Worm (Caenorhabditis elegans) whole organism, L3 larva: ENCODE measurements around the gene tpi-1.

Source experiments
- R02D3.7 ChIP-seq: fragments of 150-350 bp; optimal IDR thresholded peaks from 2 replicates; lab custom pipeline; 2014; ENCODE audit warnings: missing biosample characterization, missing genetic modification characterization
- ZK546.5 ChIP-seq: sonication (generic microtip); optimal IDR thresholded peaks from 2 replicates; lab custom pipeline; 2017; ENCODE audit warnings: missing biosample characterization, missing genetic modification characterization
- ceh-16 ChIP-seq: sonication (generic microtip); optimal IDR thresholded peaks from 2 replicates; lab custom pipeline; 2017; ENCODE audit warnings: missing biosample characterization, missing genetic modification characterization
- ceh-28 ChIP-seq: fragments of 150-350 bp; optimal IDR thresholded peaks from 2 replicates; lab custom pipeline; 2014; ENCODE audit warnings: missing biosample characterization, missing genetic modification reagents, missing genetic modification characterization
- ceh-82 ChIP-seq: fragments of 150-350 bp; optimal IDR thresholded peaks from 2 replicates; lab custom pipeline; 2014; ENCODE audit warnings: missing biosample characterization, missing genetic modification characterization
- daf-12 ChIP-seq: fragments of 150-350 bp; optimal IDR thresholded peaks from 2 replicates; lab custom pipeline; 2014; ENCODE audit warnings: missing biosample characterization, missing genetic modification reagents, missing genetic modification characterization
- egl-27 ChIP-seq: sonication (generic microtip); optimal IDR thresholded peaks from 4 replicates; lab custom pipeline; 2017; ENCODE audit warnings: missing biosample characterization, missing genetic modification reagents, missing genetic modification characterization
- egl-5 ChIP-seq: fragments of 150-350 bp; optimal IDR thresholded peaks from 2 replicates; lab custom pipeline; 2017; ENCODE audit warnings: missing biosample characterization, missing genetic modification reagents, missing genetic modification characterization, inconsistent platforms
- elt-1 ChIP-seq: fragments of 150-350 bp; optimal IDR thresholded peaks from 2 replicates; lab custom pipeline; 2014; ENCODE audit warnings: missing biosample characterization, missing genetic modification characterization
- elt-2 ChIP-seq: sonication (generic microtip); optimal IDR thresholded peaks from 2 replicates; lab custom pipeline; 2016; ENCODE audit warnings: missing genetic modification reagents, mild to moderate bottlenecking, missing genetic modification characterization, missing compliant biosample characterization
- elt-3 ChIP-seq, 3 experiments: fragments of 150-350 bp in 1 of 3; sonication (generic microtip) in 2 of 3; optimal IDR thresholded peaks; 2 replicates in 2 of 3; 4 replicates in 1 of 3; lab custom pipeline; 2014 to 2017; ENCODE audit warnings: missing biosample characterization in 3 of 3, missing genetic modification characterization in 3 of 3
- fkh-10 ChIP-seq: sonication (generic microtip); optimal IDR thresholded peaks from 2 replicates; lab custom pipeline; 2017; ENCODE audit warnings: missing biosample characterization, missing genetic modification reagents, missing genetic modification characterization
- fkh-2 ChIP-seq: fragments of 150-350 bp; optimal IDR thresholded peaks from 2 replicates; lab custom pipeline; 2014; ENCODE audit warnings: missing biosample characterization, missing genetic modification reagents, missing genetic modification characterization
- fos-1 ChIP-seq: fragments of 150-350 bp; optimal IDR thresholded peaks from 2 replicates; lab custom pipeline; 2014; ENCODE audit warnings: missing biosample characterization, missing genetic modification characterization
- hmg-11 ChIP-seq: sonication (generic microtip); optimal IDR thresholded peaks from 2 replicates; lab custom pipeline; 2016; ENCODE audit warnings: missing genetic modification characterization, missing compliant biosample characterization
- jun-1 ChIP-seq: fragments of 150-350 bp; optimal IDR thresholded peaks from 2 replicates; lab custom pipeline; 2014; ENCODE audit warnings: missing biosample characterization, missing genetic modification reagents, missing genetic modification characterization
- lin-15B ChIP-seq: fragments of 150-350 bp; optimal IDR thresholded peaks from 2 replicates; lab custom pipeline; 2014; ENCODE audit warnings: missing biosample characterization, missing genetic modification characterization
- lin-39 ChIP-seq: fragments of 150-350 bp; optimal IDR thresholded peaks from 2 replicates; lab custom pipeline; 2018; ENCODE audit warnings: missing biosample characterization, missing genetic modification reagents, missing genetic modification characterization
- lsy-12 ChIP-seq: sonication (generic microtip); optimal IDR thresholded peaks from 2 replicates; lab custom pipeline; 2016; ENCODE audit warnings: mild to moderate bottlenecking, missing genetic modification characterization, missing compliant biosample characterization
- mdl-1 ChIP-seq: fragments of 150-350 bp; optimal IDR thresholded peaks from 2 replicates; lab custom pipeline; 2014; ENCODE audit warnings: missing biosample characterization, missing genetic modification characterization
- nfya-1 ChIP-seq: sonication (generic microtip); optimal IDR thresholded peaks from 2 replicates; lab custom pipeline; 2017; ENCODE audit warnings: missing genetic modification characterization, mild to moderate bottlenecking, missing compliant biosample characterization, antibody characterized with exemption, moderate library complexity; ENCODE audit not compliant: insufficient read depth
- nhr-12 ChIP-seq: fragments of 150-350 bp; optimal IDR thresholded peaks from 2 replicates; lab custom pipeline; 2014; ENCODE audit warnings: missing biosample characterization, missing genetic modification characterization
- nhr-23 ChIP-seq: fragments of 150-350 bp; optimal IDR thresholded peaks from 2 replicates; lab custom pipeline; 2014; ENCODE audit warnings: missing biosample characterization, missing genetic modification reagents, missing genetic modification characterization
- nhr-237 ChIP-seq: fragments of 150-350 bp; optimal IDR thresholded peaks from 2 replicates; lab custom pipeline; 2014; ENCODE audit warnings: missing biosample characterization, missing genetic modification characterization
- nhr-25 ChIP-seq: sonication (generic microtip); optimal IDR thresholded peaks from 2 replicates; lab custom pipeline; 2017; ENCODE audit warnings: missing biosample characterization, missing genetic modification characterization
- nhr-28 ChIP-seq: fragments of 150-350 bp; optimal IDR thresholded peaks from 2 replicates; lab custom pipeline; 2014; ENCODE audit warnings: missing biosample characterization, missing genetic modification characterization
- nhr-67 ChIP-seq: fragments of 150-350 bp; optimal IDR thresholded peaks from 2 replicates; lab custom pipeline; 2014; ENCODE audit warnings: missing biosample characterization, missing genetic modification characterization
- nhr-76 ChIP-seq: fragments of 150-350 bp; sonication (generic microtip); optimal IDR thresholded peaks from 5 replicates; lab custom pipeline; 2014; ENCODE audit warnings: missing biosample characterization, missing genetic modification characterization
- nhr-77 ChIP-seq: fragments of 150-350 bp; optimal IDR thresholded peaks from 2 replicates; lab custom pipeline; 2014; ENCODE audit warnings: missing biosample characterization, missing genetic modification characterization
- pha-4 ChIP-seq: fragments of 150-350 bp; optimal IDR thresholded peaks from 2 replicates; lab custom pipeline; 2014; ENCODE audit warnings: missing biosample characterization, missing genetic modification reagents, missing genetic modification characterization
- pqm-1 ChIP-seq: fragments of 150-350 bp; optimal IDR thresholded peaks from 2 replicates; lab custom pipeline; 2017; ENCODE audit warnings: missing biosample characterization, missing genetic modification characterization, inconsistent platforms
- sea-2 ChIP-seq: fragments of 150-350 bp; sonication (generic microtip); optimal IDR thresholded peaks from 4 replicates; lab custom pipeline; 2014; ENCODE audit warnings: missing biosample characterization, missing genetic modification reagents, missing genetic modification characterization
- skn-1 ChIP-seq: fragments of 150-350 bp; optimal IDR thresholded peaks from 2 replicates; lab custom pipeline; 2014; ENCODE audit warnings: missing biosample characterization, missing genetic modification characterization
- snpc-4 ChIP-seq: fragments of 150-350 bp; optimal IDR thresholded peaks from 2 replicates; lab custom pipeline; 2014; ENCODE audit warnings: missing biosample characterization, missing genetic modification characterization
- tbx-2 ChIP-seq: sonication (generic microtip); optimal IDR thresholded peaks from 2 replicates; lab custom pipeline; 2016; ENCODE audit warnings: mild to moderate bottlenecking, missing genetic modification characterization, missing compliant biosample characterization
- unc-62 ChIP-seq: fragments of 150-350 bp; sonication (generic microtip); optimal IDR thresholded peaks from 4 replicates; lab custom pipeline; 2014; ENCODE audit warnings: missing biosample characterization, missing genetic modification reagents, missing genetic modification characterization
- zag-1 ChIP-seq: fragments of 150-350 bp; optimal IDR thresholded peaks from 2 replicates; lab custom pipeline; 2014; ENCODE audit warnings: missing biosample characterization, missing genetic modification characterization
- ztf-11 ChIP-seq: fragments of 150-350 bp; optimal IDR thresholded peaks from 2 replicates; lab custom pipeline; 2014; ENCODE audit warnings: missing biosample characterization, missing genetic modification characterization
- ztf-4 ChIP-seq: fragments of 150-350 bp; optimal IDR thresholded peaks from 2 replicates; lab custom pipeline; 2014; ENCODE audit warnings: missing biosample characterization, missing genetic modification characterization

tpi-1 gene

DNA sequence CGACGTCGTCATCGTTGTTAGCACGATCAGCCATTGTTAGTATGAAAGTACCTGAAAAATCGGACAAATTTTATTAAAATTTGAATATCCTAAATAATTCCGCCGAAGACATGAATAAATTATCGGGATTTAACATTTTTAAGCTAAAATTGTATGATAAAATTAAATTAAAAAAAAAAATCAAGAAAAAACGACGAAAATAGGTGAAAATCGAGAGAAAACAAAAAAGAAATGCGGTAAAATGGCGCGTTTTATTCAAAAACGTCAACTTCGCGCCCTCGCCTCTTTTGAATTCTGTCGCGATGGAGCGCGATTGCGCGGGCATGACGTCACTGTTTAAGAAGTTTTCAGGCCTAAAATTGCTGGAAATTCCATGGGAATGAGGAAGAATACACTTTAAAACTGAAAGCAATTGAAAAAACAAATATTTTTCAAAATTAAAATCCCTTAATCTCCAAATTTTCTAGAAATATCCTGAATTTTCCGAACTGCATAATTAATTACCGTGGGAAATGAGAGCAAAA lies 32.3 kb downstream of the tpi-1 start, which contains the start of gene mcm-2:
Gene mcm-2 (minus strand): TSS at position 51 of the 524 bp plus-strand sequence.
- TF ChIP-seq elt-1 (tag; lab: Kevin White, UChicago) (peak; percentile 31), pha-4 (tag; lab: Kevin White, UChicago) (peak; percentile 67), fos-1 (no peak), R02D3.7 (tag; lab: Kevin White, UChicago) (peak; percentile 19), fkh-2 (tag; lab: Kevin White, UChicago) (no peak), nhr-25 (tag; lab: Kevin White, UChicago) (no peak), snpc-4 (peak; percentile 14), nhr-23 (tag; lab: Kevin White, UChicago) (peak; percentile 25), nhr-77 (tag; lab: Kevin White, UChicago) (peak; percentile 15), elt-2 (tag; lab: Kevin White, UChicago) (peak; percentile 33), lin-15B (tag; lab: Kevin White, UChicago) (peak; percentile 81), egl-27 (tag; lab: Kevin White, UChicago) (no peak), lin-39 (tag; lab: Kevin White, UChicago) (no peak)

DNA sequence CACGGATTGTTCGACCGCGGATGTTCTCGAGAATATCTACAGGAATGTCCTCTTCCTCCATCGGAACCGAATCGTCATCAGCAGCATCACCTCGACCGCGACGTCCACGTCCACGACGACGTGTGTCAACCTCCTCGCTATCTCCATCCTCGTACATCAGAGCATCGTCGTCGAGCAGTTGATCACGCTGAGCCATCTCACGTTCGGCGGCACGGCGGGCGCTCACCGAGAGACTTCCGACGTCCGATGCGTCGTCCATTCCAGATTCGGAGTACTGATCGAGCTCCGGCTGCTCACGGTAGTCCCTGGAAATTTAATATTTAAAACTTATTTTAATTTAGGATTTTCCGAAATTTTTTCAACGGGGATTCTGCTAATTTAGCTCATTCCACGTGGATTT lies 33.0 kb downstream of the tpi-1 start:
- TF ChIP-seq zag-1 (tag; lab: Kevin White, UChicago) (no peak), ceh-16 (no peak), ceh-82 (no peak), fkh-2 (tag; lab: Kevin White, UChicago) (no peak), nhr-76 (tag; lab: Kevin White, UChicago) (no peak), elt-3 (tag; optimal IDR thresholded peaks at IDR 0.05; lab: Kevin White, UChicago) (no peak), lin-15B (tag; lab: Kevin White, UChicago) (no peak), snpc-4 (no peak), ceh-28 (tag; lab: Kevin White, UChicago) (no peak), skn-1 (tag; lab: Kevin White, UChicago) (no peak), pqm-1 (no peak), pha-4 (tag; lab: Kevin White, UChicago) (no peak), nhr-23 (tag; lab: Kevin White, UChicago) (no peak), jun-1 (tag; lab: Kevin White, UChicago) (no peak), daf-12 (no peak), hmg-11 (tag; lab: Kevin White, UChicago) (no peak), lin-39 (tag; lab: Kevin White, UChicago) (no peak)

DNA sequence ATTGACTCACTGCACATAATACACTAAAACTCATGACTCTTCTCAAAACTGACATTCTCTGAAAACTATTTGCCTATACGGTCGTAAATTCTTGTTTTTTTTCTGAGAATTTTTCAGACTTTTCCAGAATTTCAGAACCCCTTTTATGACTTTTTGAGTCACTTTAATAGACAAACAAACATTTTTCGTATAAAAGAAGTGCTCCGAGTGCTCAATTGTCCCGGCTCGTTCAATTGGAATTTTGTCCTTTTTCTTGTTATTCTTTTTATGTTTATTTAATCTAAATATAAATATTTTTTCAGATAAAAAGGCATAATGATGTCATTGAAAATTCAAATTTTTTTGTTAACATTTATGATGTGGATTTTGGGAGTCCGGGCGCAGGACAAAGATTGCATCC lies 40.0 kb downstream of the tpi-1 start, which contains the start of gene Y17G7B.23:
Gene Y17G7B.23 (plus strand): TSS at position 301 of the 400 bp plus-strand sequence.
- TF ChIP-seq ZK546.5 (no peak), mdl-1 (tag; lab: Kevin White, UChicago) (no peak), fos-1 (no peak), sea-2 (no peak), lin-15B (tag; lab: Kevin White, UChicago) (no peak)

DNA sequence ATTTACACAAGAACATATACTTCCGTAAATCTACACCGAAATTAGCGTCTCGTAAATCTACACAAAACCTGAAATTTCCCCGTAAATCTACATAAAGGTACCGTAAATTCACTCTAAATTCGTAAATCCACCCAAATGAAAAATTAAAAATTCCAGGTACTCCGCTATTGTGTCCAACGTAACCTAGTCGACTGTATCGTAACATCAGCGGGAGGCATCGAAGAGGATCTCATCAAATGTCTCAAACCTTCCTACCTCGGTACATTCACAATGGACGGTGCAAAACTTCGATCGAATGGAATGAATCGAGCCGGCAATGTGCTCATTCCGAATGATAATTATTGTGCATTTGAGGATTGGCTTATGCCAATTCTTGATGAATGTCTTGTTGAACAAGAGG lies 44.0 kb downstream of the tpi-1 start:
- TF ChIP-seq nhr-12 (tag; lab: Kevin White, UChicago): no peak
- TF ChIP-seq ceh-16: no peak
- TF ChIP-seq sea-2: no peak
- no peak for TF ChIP-seq nfya-1 (tag; lab: Kevin White, UChicago)
- no peak for TF ChIP-seq ztf-4
- no peak for TF ChIP-seq jun-1 (tag; lab: Kevin White, UChicago)
- TF ChIP-seq nhr-237 (tag; lab: Kevin White, UChicago): no peak
- TF ChIP-seq lin-15B (tag; lab: Kevin White, UChicago): no peak
- no peak for TF ChIP-seq egl-27 (tag; lab: Kevin White, UChicago)
- TF ChIP-seq fkh-10 (GFP tag; lab: Kevin White, UChicago): no peak
- TF ChIP-seq elt-3 (tag; optimal IDR thresholded peaks at IDR 0.05; lab: Kevin White, UChicago): no peak
- TF ChIP-seq pha-4 (tag; lab: Kevin White, UChicago): no peak
- TF ChIP-seq nhr-76 (tag; lab: Kevin White, UChicago): no peak
- no peak for TF ChIP-seq nhr-28 (tag; lab: Kevin White, UChicago)

ce11 chrII:11992701-11993100 lies 46.2 kb downstream of the tpi-1 start, which contains the start of gene dhps-1:
Gene dhps-1 (plus strand): TSS chrII:11993001.
- no peak for TF ChIP-seq lsy-12 (tag; lab: Kevin White, UChicago)
- TF ChIP-seq hmg-11 (tag; lab: Kevin White, UChicago): no peak
- TF ChIP-seq ztf-11 (tag; lab: Kevin White, UChicago): no peak
- TF ChIP-seq unc-62 (GFP tag; lab: Kevin White, UChicago): no peak
- no peak for TF ChIP-seq nhr-77 (tag; lab: Kevin White, UChicago)
- no peak for TF ChIP-seq nhr-76 (tag; lab: Kevin White, UChicago)
- no peak for TF ChIP-seq nhr-28 (tag; lab: Kevin White, UChicago)
- no peak for TF ChIP-seq daf-12
- no peak for TF ChIP-seq pqm-1
- no peak for TF ChIP-seq nhr-25 (tag; lab: Kevin White, UChicago)
- no peak for TF ChIP-seq tbx-2 (tag; lab: Kevin White, UChicago)
- TF ChIP-seq fos-1: no peak
- no peak for TF ChIP-seq ceh-28 (tag; lab: Kevin White, UChicago)
- no peak for TF ChIP-seq elt-3 (tag; optimal IDR thresholded peaks at IDR 0.05; lab: Kevin White, UChicago)
- TF ChIP-seq pha-4 (tag; lab: Kevin White, UChicago): no peak
- TF ChIP-seq nhr-67 (tag; lab: Kevin White, UChicago): no peak
- TF ChIP-seq nhr-237 (tag; lab: Kevin White, UChicago): no peak
- TF ChIP-seq mdl-1 (tag; lab: Kevin White, UChicago): no peak
- TF ChIP-seq nhr-23 (tag; lab: Kevin White, UChicago): no peak
- no peak for TF ChIP-seq egl-5
